Fruit fly (Drosophila melanogaster) whole organism, embryonic: ENCODE results near the gene Hap40.

Experiments used
- Atf-2 ChIP-seq: fragments of 200-800 bp; sonication (Bioruptor generic); optimal IDR thresholded peaks from 2 replicates; lab custom pipeline; 2016; ENCODE audit warnings: missing biosample characterization, missing genetic modification characterization
- Awh ChIP-seq: fragments of 200-800 bp; sonication (Bioruptor generic); IDR thresholded peaks from 2 replicates; pipeline ENCODE4, ENCODE4 v1.3.6; 2022; ENCODE audit warnings: missing biosample characterization, missing genetic modification characterization
- Blimp-1 ChIP-seq: fragments of 200-800 bp; sonication (Bioruptor generic); optimal IDR thresholded peaks from 3 replicates; lab custom pipeline; 2018; ENCODE audit warnings: missing biosample characterization, missing genetic modification characterization, mild to moderate bottlenecking, moderate library complexity, missing genetic modification reagents
- CG10321 ChIP-seq: fragments of 200-800 bp; sonication (Bioruptor generic); IDR thresholded peaks from 2 replicates; pipeline ENCODE4 v1.3.6; 2022; ENCODE audit warnings: missing biosample characterization, missing genetic modification characterization
- CG10959 ChIP-seq: fragments of 200-800 bp; sonication (Bioruptor generic); IDR thresholded peaks from 2 replicates; pipeline ENCODE4 v1.3.6; 2022; ENCODE audit warnings: missing biosample characterization, missing genetic modification characterization
- CG11456 ChIP-seq: fragments of 200-800 bp; sonication (Bioruptor generic); IDR thresholded peaks from 3 replicates; pipeline ENCODE4 v1.3.6; 2022; ENCODE audit warnings: missing biosample characterization, missing genetic modification characterization
- CG1603 ChIP-seq: fragments of 200-800 bp; sonication (Bioruptor generic); optimal IDR thresholded peaks from 2 replicates; lab custom pipeline; 2019; ENCODE audit warnings: missing biosample characterization, mild to moderate bottlenecking, missing genetic modification characterization, moderate library complexity
- CG17385 ChIP-seq: fragments of 200-800 bp; sonication (Bioruptor generic); optimal IDR thresholded peaks from 3 replicates; lab custom pipeline; 2018; ENCODE audit warnings: missing biosample characterization, mild to moderate bottlenecking, missing genetic modification characterization
- CG17912 ChIP-seq: fragments of 200-800 bp; sonication (Bioruptor generic); optimal IDR thresholded peaks from 2 replicates; lab custom pipeline; 2018; ENCODE audit warnings: missing biosample characterization, mild to moderate bottlenecking, missing genetic modification characterization
- CG18262 ChIP-seq: fragments of 200-800 bp; optimal IDR thresholded peaks from 3 replicates; lab custom pipeline; 2019; ENCODE audit warnings: missing biosample characterization, mild to moderate bottlenecking, missing genetic modification characterization, moderate library complexity
- CG30020 ChIP-seq: fragments of 200-800 bp; optimal IDR thresholded peaks from 2 replicates; lab custom pipeline; 2019; ENCODE audit warnings: missing biosample characterization, mild to moderate bottlenecking, missing genetic modification characterization, moderate library complexity
- CG30431 ChIP-seq: fragments of 200-800 bp; sonication (Bioruptor generic); optimal IDR thresholded peaks from 2 replicates; lab custom pipeline; 2017; ENCODE audit warnings: missing biosample characterization, missing genetic modification characterization
- CG3995 ChIP-seq: fragments of 200-800 bp; sonication (Bioruptor generic); optimal IDR thresholded peaks from 3 replicates; lab custom pipeline; 2016; ENCODE audit warnings: missing biosample characterization, missing genetic modification characterization
- CG4328 ChIP-seq: fragments of 200-800 bp; sonication (Bioruptor generic); optimal IDR thresholded peaks from 3 replicates; lab custom pipeline; 2017; ENCODE audit warnings: missing biosample characterization, missing genetic modification reagents, missing genetic modification characterization
- CG43689 ChIP-seq: fragments of 200-800 bp; sonication (Bioruptor generic); IDR thresholded peaks from 2 replicates; pipeline ENCODE4 v1.3.6; 2022; ENCODE audit warnings: missing biosample characterization, missing genetic modification characterization
- CG6791 ChIP-seq: fragments of 200-800 bp; sonication (Bioruptor generic); IDR thresholded peaks from 3 replicates; pipeline ENCODE4 v1.3.6; 2022; ENCODE audit warnings: missing biosample characterization, missing genetic modification characterization; ENCODE audit not compliant: partially characterized antibody
- CG7839 ChIP-seq: fragments of 200-800 bp; sonication (Bioruptor generic); optimal IDR thresholded peaks from 3 replicates; lab custom pipeline; 2018; ENCODE audit warnings: missing biosample characterization, mild to moderate bottlenecking, missing genetic modification characterization, moderate library complexity
- CG8478 ChIP-seq: fragments of >200 bp; optimal IDR thresholded peaks from 2 replicates; lab custom pipeline; 2018
- CHES-1-like ChIP-seq: fragments of 200-800 bp; sonication (Bioruptor generic); optimal IDR thresholded peaks from 2 replicates; lab custom pipeline; 2016; ENCODE audit warnings: missing biosample characterization, missing genetic modification characterization
- CkIIα-i1 ChIP-seq: fragments of 200-800 bp; sonication (Bioruptor generic); IDR thresholded peaks from 2 replicates; pipeline ENCODE4 v1.3.6; 2022; ENCODE audit warnings: missing biosample characterization, missing genetic modification characterization
- CrebB ChIP-seq: fragments of 200-800 bp; sonication (Bioruptor generic); optimal IDR thresholded peaks from 3 replicates; lab custom pipeline; 2018; ENCODE audit warnings: missing biosample characterization, mild to moderate bottlenecking, missing genetic modification characterization
- Dek ChIP-seq: fragments of 200-800 bp; sonication (Bioruptor generic); optimal IDR thresholded peaks from 3 replicates; lab custom pipeline; 2019; ENCODE audit warnings: missing biosample characterization, mild to moderate bottlenecking, missing genetic modification characterization, moderate library complexity
- Dp ChIP-seq: fragments of 200-800 bp; sonication (Bioruptor generic); optimal IDR thresholded peaks from 2 replicates; lab custom pipeline; 2018; ENCODE audit warnings: missing biosample characterization, mild to moderate bottlenecking, missing genetic modification characterization, moderate library complexity
- E2f1 ChIP-seq: fragments of 200-800 bp; sonication (Bioruptor generic); IDR thresholded peaks from 2 replicates; pipeline ENCODE4 v1.3.6; 2022; ENCODE audit warnings: missing biosample characterization, missing genetic modification characterization
- Ets65A ChIP-seq: fragments of 200-800 bp; sonication (Bioruptor generic); peaks from one replicate; lab custom pipeline; 2016; ENCODE audit warnings: missing biosample characterization, missing genetic modification characterization
- Gsc ChIP-seq: fragments of 200-800 bp; sonication (Bioruptor generic); IDR thresholded peaks from 2 replicates; pipeline ENCODE4 v1.3.6; 2022; ENCODE audit warnings: missing biosample characterization, missing genetic modification characterization
- Hey ChIP-seq: fragments of 200-800 bp; sonication (Bioruptor generic); optimal IDR thresholded peaks from 3 replicates; lab custom pipeline; 2018; ENCODE audit warnings: missing biosample characterization, mild to moderate bottlenecking, missing genetic modification characterization
- Hr39 ChIP-seq: fragments of >200 bp; optimal IDR thresholded peaks from 2 replicates; lab custom pipeline; 2017
- Pdp1 ChIP-seq, 2 experiments: fragments of 200-800 bp; sonication (Bioruptor generic); optimal IDR thresholded peaks; 3 replicates each; lab custom pipeline; 2016; ENCODE audit warnings: missing biosample characterization in 2 of 2, missing genetic modification characterization in 2 of 2, mild to moderate bottlenecking in 1 of 2, moderate library complexity in 1 of 2
- Scr ChIP-seq: fragments of 200-800 bp; sonication (Bioruptor generic); IDR thresholded peaks from 2 replicates; pipeline ENCODE4 v1.3.6; 2022; ENCODE audit warnings: missing biosample characterization, missing genetic modification characterization; ENCODE audit not compliant: partially characterized antibody
- Six4 ChIP-seq: fragments of 200-800 bp; sonication (Bioruptor generic); optimal IDR thresholded peaks from 2 replicates; lab custom pipeline; 2016; ENCODE audit warnings: missing biosample characterization, missing genetic modification characterization
- Sry-β ChIP-seq: fragments of 200-800 bp; sonication (Bioruptor generic); optimal IDR thresholded peaks from 2 replicates; lab custom pipeline; 2018; ENCODE audit warnings: missing biosample characterization, mild to moderate bottlenecking, missing genetic modification characterization, moderate library complexity
- YL-1 ChIP-seq: fragments of 200-800 bp; sonication (Bioruptor generic); optimal IDR thresholded peaks from 3 replicates; lab custom pipeline; 2017; ENCODE audit warnings: missing biosample characterization, mild to moderate bottlenecking, missing genetic modification characterization
- ab ChIP-seq: fragments of 200-800 bp; sonication (Bioruptor generic); optimal IDR thresholded peaks from 2 replicates; lab custom pipeline; 2016; ENCODE audit warnings: missing biosample characterization, missing genetic modification characterization
- abd-A ChIP-seq: fragments of 200-800 bp; sonication (Bioruptor generic); optimal IDR thresholded peaks from 3 replicates; lab custom pipeline; 2019; ENCODE audit warnings: missing biosample characterization, mild to moderate bottlenecking, missing genetic modification characterization, moderate library complexity
- az2 ChIP-seq: fragments of 200-800 bp; sonication (Bioruptor generic); optimal IDR thresholded peaks from 3 replicates; lab custom pipeline; 2016; ENCODE audit warnings: missing biosample characterization, missing genetic modification characterization
- btn ChIP-seq: fragments of 200-800 bp; sonication (Bioruptor generic); optimal IDR thresholded peaks from 2 replicates; lab custom pipeline; 2016; ENCODE audit warnings: missing biosample characterization, missing genetic modification characterization
- cato ChIP-seq: fragments of 200-800 bp; sonication (Bioruptor generic); optimal IDR thresholded peaks from 2 replicates; lab custom pipeline; 2016; ENCODE audit warnings: missing biosample characterization, missing genetic modification characterization, borderline replicate concordance
- crp ChIP-seq, 2 experiments: fragments of 200-800 bp; sonication (Bioruptor generic); optimal IDR thresholded peaks; 2 replicates in 1 of 2; 3 replicates in 1 of 2; lab custom pipeline; 2017; ENCODE audit warnings: missing biosample characterization in 2 of 2, missing genetic modification characterization in 2 of 2, mild to moderate bottlenecking in 1 of 2, moderate library complexity in 1 of 2
- dimm ChIP-seq: fragments of 200-800 bp; sonication (Bioruptor generic); IDR thresholded peaks from 2 replicates; pipeline ENCODE4 v1.3.6; 2022; ENCODE audit warnings: missing biosample characterization, missing genetic modification characterization
- en ChIP-seq: fragments of 200-800 bp; sonication (Bioruptor generic); optimal IDR thresholded peaks from 2 replicates; lab custom pipeline; 2016; ENCODE audit warnings: missing biosample characterization, missing genetic modification characterization
- gsb-n ChIP-seq: fragments of 200-800 bp; sonication (Bioruptor generic); optimal IDR thresholded peaks from 3 replicates; lab custom pipeline; 2018; ENCODE audit warnings: missing biosample characterization, mild to moderate bottlenecking, missing genetic modification characterization
- jing ChIP-seq: fragments of 200-800 bp; sonication (Bioruptor generic); optimal IDR thresholded peaks from 2 replicates; lab custom pipeline; 2018; ENCODE audit warnings: missing biosample characterization, mild to moderate bottlenecking, missing genetic modification characterization
- klu ChIP-seq: fragments of 200-800 bp; sonication (Bioruptor generic); IDR thresholded peaks from 2 replicates; pipeline ENCODE4 v1.3.6; 2022; ENCODE audit warnings: missing biosample characterization, missing genetic modification characterization
- luna ChIP-seq: fragments of 200-800 bp; sonication (Bioruptor generic); optimal IDR thresholded peaks from 2 replicates; lab custom pipeline; 2016; ENCODE audit warnings: missing biosample characterization, missing genetic modification characterization
- nerfin-2 ChIP-seq: fragments of 200-800 bp; sonication (Bioruptor generic); IDR thresholded peaks from 2 replicates; pipeline ENCODE4 v1.3.6; 2022; ENCODE audit warnings: missing biosample characterization, missing genetic modification characterization; ENCODE audit not compliant: partially characterized antibody
- ro ChIP-seq: fragments of 200-800 bp; sonication (Bioruptor generic); IDR thresholded peaks from 2 replicates; pipeline ENCODE4 v1.3.6; 2022; ENCODE audit warnings: missing biosample characterization, missing genetic modification characterization
- scrt ChIP-seq: fragments of 200-800 bp; sonication (Bioruptor generic); optimal IDR thresholded peaks from 2 replicates; lab custom pipeline; 2018; ENCODE audit warnings: missing biosample characterization, mild to moderate bottlenecking, missing genetic modification characterization, moderate library complexity
- sens ChIP-seq: fragments of 200-800 bp; sonication (Bioruptor generic); peaks from one replicate; lab custom pipeline; 2016; ENCODE audit warnings: missing biosample characterization, missing genetic modification characterization
- sisA ChIP-seq: fragments of 200-800 bp; sonication (Bioruptor generic); IDR thresholded peaks from 2 replicates; pipeline ENCODE4 v1.3.6; 2022; ENCODE audit warnings: missing biosample characterization, missing genetic modification characterization
- unc-4 ChIP-seq: fragments of 200-800 bp; sonication (Bioruptor generic); IDR thresholded peaks from 2 replicates; pipeline ENCODE4 v1.3.6; 2022; ENCODE audit warnings: missing biosample characterization, missing genetic modification characterization; ENCODE audit not compliant: partially characterized antibody
- usp ChIP-seq: fragments of >200 bp; optimal IDR thresholded peaks from 2 replicates; lab custom pipeline; 2017; ENCODE audit warnings: missing biosample characterization, missing genetic modification characterization
- zen2 ChIP-seq: fragments of 200-800 bp; sonication (Bioruptor generic); IDR thresholded peaks from 3 replicates; pipeline ENCODE4 v1.3.6; 2022; ENCODE audit warnings: missing biosample characterization, missing genetic modification characterization; ENCODE audit not compliant: partially characterized antibody

The Hap40 gene

DNA sequence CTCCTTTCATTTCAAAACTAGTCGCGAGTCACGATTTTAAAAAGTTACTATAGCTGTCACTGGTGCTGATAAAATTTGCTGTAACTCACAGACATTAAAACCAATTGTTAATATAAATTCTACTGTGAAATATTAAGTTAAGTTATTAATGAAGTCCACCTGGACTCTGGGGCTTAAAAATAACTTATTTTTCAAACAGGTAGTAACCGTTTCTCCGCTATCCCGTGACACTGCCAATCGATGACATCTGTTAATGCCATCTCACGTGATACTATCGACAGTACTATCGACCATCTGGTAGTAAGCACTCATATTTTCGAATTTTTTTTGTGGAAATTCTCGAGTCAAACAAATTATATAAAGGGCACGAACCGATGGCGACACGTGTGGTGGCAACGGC, 30.1 kb downstream of the Hap40 start, which contains the start of the genes CG12379 and MagR (continued):
- no peak for TF ChIP-seq Awh (GFP tag; lab: Robert Waterston, UW)
- no peak for TF ChIP-seq CG11456 (GFP tag; lab: Robert Waterston, UW)
- TF ChIP-seq CHES-1-like = peak; percentile 48
- TF ChIP-seq Hey (tag; lab: Kevin White, UChicago) = no peak
- TF ChIP-seq luna (GFP tag; lab: Kevin White, UChicago) = no peak
- no peak for TF ChIP-seq cato (GFP tag; lab: Kevin White, UChicago)
- no peak for TF ChIP-seq CG30431
- TF ChIP-seq dimm (GFP tag; lab: Robert Waterston, UW) = no peak
- TF ChIP-seq Gsc (GFP tag; lab: Robert Waterston, UW) = no peak
- peak; percentile 61 for TF ChIP-seq CG17385 (GFP tag; lab: Kevin White, UChicago)
- TF ChIP-seq Blimp-1 (GFP tag; lab: Kevin White, UChicago) = no peak
- TF ChIP-seq en (GFP tag; lab: Kevin White, UChicago) = no peak
- TF ChIP-seq CG17912 (GFP tag; lab: Kevin White, UChicago) = no peak
- no peak for TF ChIP-seq usp (GFP tag; lab: Kevin White, UChicago)
- peak; percentile 62 for TF ChIP-seq nerfin-2
- TF ChIP-seq CG4328 (GFP tag; lab: Kevin White, UChicago) = no peak
- peak; percentile 57 for TF ChIP-seq CG1603
- no peak for TF ChIP-seq CG43689 (GFP tag; lab: Robert Waterston, UW)
- TF ChIP-seq Hr39 (lab: Kevin White, UChicago) = no peak
- no peak for TF ChIP-seq scrt (GFP tag; lab: Kevin White, UChicago)
- peak; percentile 31 for TF ChIP-seq az2 (GFP tag; lab: Kevin White, UChicago)
- no peak for TF ChIP-seq CkIIα-i1 (GFP tag; lab: Robert Waterston, UW)
- peak; percentile 67; the same call in 2 of the 3 replicates for TF ChIP-seq CG6791 (GFP tag; lab: Robert Waterston, UW)
- TF ChIP-seq Scr = peak; percentile 83
- TF ChIP-seq Atf-2 = peak; percentile 57
- peak; percentile 36 for TF ChIP-seq Dp (GFP tag; lab: Kevin White, UChicago)
- no peak for TF ChIP-seq btn (GFP tag; lab: Kevin White, UChicago)
- peak; percentile 71 for TF ChIP-seq Ets65A
- TF ChIP-seq CG7839 (tag; lab: Kevin White, UChicago) = no peak
- no peak for TF ChIP-seq abd-A (tag; lab: Kevin White, UChicago)
- peak; percentile 78 for TF ChIP-seq unc-4 (GFP tag; lab: Robert Waterston, UW)
- no peak for TF ChIP-seq CG10959 (GFP tag; lab: Robert Waterston, UW)
- no peak for TF ChIP-seq Dek (tag; lab: Kevin White, UChicago)
- TF ChIP-seq jing (GFP tag; lab: Kevin White, UChicago) = no peak
- peak; percentile 3 for TF ChIP-seq Six4 (GFP tag; lab: Kevin White, UChicago)
- TF ChIP-seq YL-1 (GFP tag; lab: Kevin White, UChicago) = peak; percentile 20
- no peak for TF ChIP-seq CG8478 (lab: Kevin White, UChicago)
- TF ChIP-seq, all 482 proteins: peak for 236

DNA sequence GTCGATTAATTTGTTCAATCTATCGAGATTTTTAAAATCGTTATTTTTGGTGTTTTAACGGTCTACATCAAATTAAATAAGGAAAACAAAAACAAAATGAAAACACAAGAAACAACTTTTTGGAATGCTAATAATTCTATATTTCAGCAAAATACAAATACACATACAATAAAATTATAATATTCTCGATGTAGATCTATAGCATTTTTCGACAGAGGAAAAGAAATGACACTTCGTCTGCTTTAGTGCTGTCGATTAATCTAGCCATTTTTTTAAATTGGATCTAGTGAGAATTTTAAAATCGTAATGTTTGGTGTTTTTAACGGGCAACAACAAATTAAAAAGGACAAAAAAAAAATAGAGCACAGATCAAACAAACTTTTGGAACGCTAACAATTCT, 33.2 kb downstream of the Hap40 start, which contains the start of gene Arp6:
Arp6 (minus strand) TSS at position 11 of the 400 bp plus-strand sequence.
- no peak for TF ChIP-seq ab
- peak; percentile 1 for TF ChIP-seq CG30020 (tag; lab: Kevin White, UChicago)
- peak; percentile 93 for TF ChIP-seq Sry-β
- TF ChIP-seq CG10321 = no peak
- no peak for TF ChIP-seq CrebB (tag; lab: Kevin White, UChicago)
- TF ChIP-seq dimm (GFP tag; lab: Robert Waterston, UW) = no peak
- no peak for TF ChIP-seq Pdp1 (GFP tag; optimal IDR thresholded peaks at IDR 0.05; lab: Kevin White, UChicago)
- TF ChIP-seq crp (GFP tag; optimal IDR thresholded peaks at IDR 0.05; lab: Kevin White, UChicago) = peak in 1 of 2 experiments; percentile 65
- TF ChIP-seq zen2 (GFP tag; lab: Robert Waterston, UW) = no peak
- no peak for TF ChIP-seq E2f1
- TF ChIP-seq klu (GFP tag; lab: Robert Waterston, UW) = no peak
- no peak for TF ChIP-seq gsb-n
- TF ChIP-seq CG3995 (GFP tag; lab: Kevin White, UChicago) = peak; percentile 65
- no peak for TF ChIP-seq CG18262 (tag; lab: Kevin White, UChicago)
- TF ChIP-seq Hr39 (lab: Kevin White, UChicago) = no peak
- TF ChIP-seq sisA (GFP tag; lab: Robert Waterston, UW) = no peak
- TF ChIP-seq sens (GFP tag; lab: Kevin White, UChicago) = peak; percentile 43
- no peak for TF ChIP-seq ro (GFP tag; lab: Robert Waterston, UW)
